Worm (Caenorhabditis elegans): ENCODE results near the gene F01G10.10.

DNA sequence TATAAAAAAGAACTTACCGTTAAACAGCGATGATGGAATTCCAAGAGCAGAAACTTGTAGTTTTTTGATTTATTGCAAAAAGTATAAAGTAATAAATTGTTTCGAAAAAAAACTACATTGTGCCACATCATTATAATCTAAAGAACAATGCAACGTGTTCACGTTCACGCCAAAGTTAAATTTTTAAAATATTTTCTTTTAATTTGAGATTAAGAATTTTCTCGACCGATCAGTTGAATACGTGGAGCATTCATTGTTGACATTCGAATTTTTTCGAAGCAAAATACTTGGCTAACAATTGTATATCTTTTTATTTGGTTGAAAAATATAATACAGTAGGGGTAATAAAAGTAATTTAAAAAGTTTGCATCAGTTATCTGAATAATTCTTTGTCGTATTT, 15.0 kb upstream of the F01G10.10 start, which contains the start of gene F01G10.5:
- no peak for TF ChIP-seq ama-1 (optimal IDR thresholded peaks at IDR 0.05)
- TF ChIP-seq elt-3 (tag; optimal IDR thresholded peaks at IDR 0.05) = no peak
- no peak for TF ChIP-seq nhr-11 (tag; optimal IDR thresholded peaks at IDR 0.05)
- no peak for TF ChIP-seq mdl-1 (tag; optimal IDR thresholded peaks at IDR 0.05)
- TF ChIP-seq unc-62 (GFP tag; optimal IDR thresholded peaks at IDR 0.05) = no peak
- no peak for TF ChIP-seq nhr-237 (tag; optimal IDR thresholded peaks at IDR 0.05)
- TF ChIP-seq ceh-82 (tag; optimal IDR thresholded peaks at IDR 0.05) = no peak
- no peak for TF ChIP-seq elt-1 (tag; optimal IDR thresholded peaks at IDR 0.05)
- no peak for TF ChIP-seq fos-1 (tag; optimal IDR thresholded peaks at IDR 0.05)
- TF ChIP-seq nhr-12 (tag; optimal IDR thresholded peaks at IDR 0.05) = no peak

Data from whole organism, L2 larva.